Worm (Caenorhabditis elegans) whole organism, L2 larva: ENCODE data around the gene T06E6.15.

Experiments used
- C34F6.9 ChIP-seq: fragments of 150-350 bp; optimal IDR thresholded peaks from 2 replicates; lab custom pipeline; 2014; ENCODE audit warnings: missing biosample characterization, missing genetic modification characterization
- Y55F3AM.14 ChIP-seq: fragments of 200-800 bp; sonication (Bioruptor generic); optimal IDR thresholded peaks from 2 replicates; lab custom pipeline; 2018; ENCODE audit warnings: mild to moderate bottlenecking, missing genetic modification characterization, missing compliant biosample characterization
- ZK546.5 ChIP-seq: sonication (generic microtip); optimal IDR thresholded peaks from 2 replicates; lab custom pipeline; 2017; ENCODE audit warnings: missing biosample characterization, missing genetic modification characterization
- alr-1 ChIP-seq: fragments of 150-350 bp; optimal IDR thresholded peaks from 2 replicates; lab custom pipeline; 2014; ENCODE audit warnings: missing biosample characterization, missing genetic modification characterization
- aly-2 ChIP-seq: fragments of 150-350 bp; optimal IDR thresholded peaks from 2 replicates; lab custom pipeline; 2014; ENCODE audit warnings: missing biosample characterization, missing genetic modification characterization
- ama-1 ChIP-seq: fragments of 150-350 bp; optimal IDR thresholded peaks from 2 replicates; lab custom pipeline; 2018; ENCODE audit warnings: inconsistent platforms
- ceh-16 ChIP-seq: fragments of 150-350 bp; optimal IDR thresholded peaks from 2 replicates; lab custom pipeline; 2014; ENCODE audit warnings: missing biosample characterization, missing genetic modification characterization
- ceh-82 ChIP-seq: fragments of 150-350 bp; optimal IDR thresholded peaks from 2 replicates; lab custom pipeline; 2014; ENCODE audit warnings: missing biosample characterization, missing genetic modification characterization
- egl-27 ChIP-seq: sonication (generic microtip); optimal IDR thresholded peaks from 3 replicates; lab custom pipeline; 2017; ENCODE audit warnings: missing biosample characterization, missing genetic modification reagents, missing genetic modification characterization
- elt-1 ChIP-seq: fragments of 150-350 bp; optimal IDR thresholded peaks from 2 replicates; lab custom pipeline; 2014; ENCODE audit warnings: missing biosample characterization, missing genetic modification characterization
- fos-1 ChIP-seq: fragments of 150-350 bp; optimal IDR thresholded peaks from 2 replicates; lab custom pipeline; 2014; ENCODE audit warnings: missing biosample characterization, missing genetic modification characterization
- lin-11 ChIP-seq: fragments of 150-350 bp; sonication (generic microtip); optimal IDR thresholded peaks from 2 replicates; lab custom pipeline; 2014; ENCODE audit warnings: missing biosample characterization, missing genetic modification characterization, inconsistent platforms, mixed read lengths
- lin-39 ChIP-seq: fragments of 150-350 bp; optimal IDR thresholded peaks from 2 replicates; lab custom pipeline; 2014; ENCODE audit warnings: missing biosample characterization, missing genetic modification reagents, missing genetic modification characterization
- lsy-2 ChIP-seq, 2 experiments: fragments of 150-350 bp in 1 of 2; sonication (generic microtip) in 1 of 2; optimal IDR thresholded peaks; 2 replicates each; lab custom pipeline; 2014 to 2017; ENCODE audit warnings: missing biosample characterization in 2 of 2, missing genetic modification characterization in 2 of 2
- mbf-1 ChIP-seq: sonication (generic microtip); optimal IDR thresholded peaks from 2 replicates; lab custom pipeline; 2017; ENCODE audit warnings: missing biosample characterization, missing genetic modification characterization
- nhr-10 ChIP-seq: sonication (generic microtip); optimal IDR thresholded peaks from 2 replicates; lab custom pipeline; 2017; ENCODE audit warnings: missing biosample characterization, missing genetic modification characterization
- nhr-12 ChIP-seq: fragments of 150-350 bp; optimal IDR thresholded peaks from 2 replicates; lab custom pipeline; 2014; ENCODE audit warnings: missing biosample characterization, missing genetic modification characterization
- nhr-129 ChIP-seq: fragments of 150-350 bp; optimal IDR thresholded peaks from 2 replicates; lab custom pipeline; 2014; ENCODE audit warnings: missing biosample characterization, missing genetic modification characterization
- nhr-21 ChIP-seq: fragments of 150-350 bp; optimal IDR thresholded peaks from 2 replicates; lab custom pipeline; 2014; ENCODE audit warnings: missing biosample characterization, missing genetic modification characterization
- nhr-23 ChIP-seq: fragments of 150-350 bp; optimal IDR thresholded peaks from 2 replicates; lab custom pipeline; 2014; ENCODE audit warnings: missing biosample characterization, missing genetic modification reagents, missing genetic modification characterization
- nhr-6 ChIP-seq: fragments of 150-350 bp; optimal IDR thresholded peaks from 2 replicates; lab custom pipeline; 2014; ENCODE audit warnings: missing biosample characterization, missing genetic modification characterization
- peb-1 ChIP-seq: fragments of 150-350 bp; optimal IDR thresholded peaks from 2 replicates; lab custom pipeline; 2014; ENCODE audit warnings: missing biosample characterization, missing genetic modification characterization
- sem-4 ChIP-seq: fragments of 150-350 bp; optimal IDR thresholded peaks from 2 replicates; lab custom pipeline; 2014; ENCODE audit warnings: missing biosample characterization, missing genetic modification reagents, missing genetic modification characterization
- skn-1 ChIP-seq: sonication (generic microtip); optimal IDR thresholded peaks from 2 replicates; lab custom pipeline; 2017; ENCODE audit warnings: missing biosample characterization, missing genetic modification characterization
- sma-3 ChIP-seq: sonication (generic microtip); optimal IDR thresholded peaks from 2 replicates; lab custom pipeline; 2016; ENCODE audit warnings: missing genetic modification reagents, missing genetic modification characterization, missing compliant biosample characterization
- sma-9 ChIP-seq, 2 experiments: fragments of 150-350 bp in 1 of 2; sonication (generic microtip) in 1 of 2; optimal IDR thresholded peaks; 2 replicates each; lab custom pipeline; 2014 to 2016; ENCODE audit warnings: missing genetic modification characterization in 2 of 2, mild to moderate bottlenecking in 1 of 2, missing biosample characterization in 1 of 2, missing compliant biosample characterization in 1 of 2, missing genetic modification reagents in 1 of 2, moderate library complexity in 1 of 2
- unc-39 ChIP-seq: fragments of 150-350 bp; optimal IDR thresholded peaks from 2 replicates; lab custom pipeline; 2014; ENCODE audit warnings: missing biosample characterization, missing genetic modification characterization
- unc-62 ChIP-seq: fragments of 150-350 bp; optimal IDR thresholded peaks from 2 replicates; lab custom pipeline; 2014; ENCODE audit warnings: missing biosample characterization, missing genetic modification reagents, missing genetic modification characterization
- zag-1 ChIP-seq: fragments of 150-350 bp; optimal IDR thresholded peaks from 2 replicates; lab custom pipeline; 2014; ENCODE audit warnings: missing biosample characterization, missing genetic modification characterization
- ztf-4 ChIP-seq: fragments of 150-350 bp; optimal IDR thresholded peaks from 2 replicates; lab custom pipeline; 2014; ENCODE audit warnings: missing biosample characterization, missing genetic modification characterization

Gene T06E6.15

ce11 chrV:15431322-15432052 is 31.9 kb upstream of the T06E6.15 start:
- TF ChIP-seq unc-39 (tag; lab: Kevin White, UChicago): peak; percentile 70
- no peak for TF ChIP-seq mbf-1
- TF ChIP-seq, all 48 proteins: peak for 1

ce11 chrV:15426944-15427343 is 27.4 kb upstream of the T06E6.15 start, which contains the start of gene fbxa-209:
TSS of gene fbxa-209 (minus strand) at chrV:15427044.
- TF ChIP-seq unc-62 (GFP tag; lab: Kevin White, UChicago) (no peak), zag-1 (tag; lab: Kevin White, UChicago) (no peak), mbf-1 (no peak), nhr-23 (tag; lab: Kevin White, UChicago) (no peak), C34F6.9 (no peak), unc-39 (tag; lab: Kevin White, UChicago) (no peak), peb-1 (tag; lab: Kevin White, UChicago) (no peak), nhr-21 (tag; lab: Kevin White, UChicago) (no peak), ZK546.5 (tag; lab: Kevin White, UChicago) (no peak), ama-1 (lab: Kevin White, UChicago) (no peak), nhr-6 (tag; lab: Kevin White, UChicago) (no peak), aly-2 (no peak), ztf-4 (tag; lab: Kevin White, UChicago) (no peak), lin-39 (no peak), egl-27 (tag; lab: Kevin White, UChicago) (no peak), nhr-12 (tag; lab: Kevin White, UChicago) (no peak), sma-3 (GFP tag; lab: Kevin White, UChicago) (no peak), lsy-2 (tag; optimal IDR thresholded peaks at IDR 0.05; lab: Kevin White, UChicago) (no peak), Y55F3AM.14 (GFP tag; lab: Kevin White, UChicago) (no peak)

- no peak for TF ChIP-seq alr-1 (tag; lab: Kevin White, UChicago)
- TF ChIP-seq fos-1 (tag; lab: Kevin White, UChicago): peak; percentile 48
These were observed 25.9 kb upstream of the T06E6.15 start, which contains the start of gene Y36E3A.2 for ce11 chrV:15425368-15426091. TSS of gene Y36E3A.2 (plus strand) at chrV:15426041.

ce11 chrV:15423601-15424000 is 24.0 kb upstream of the T06E6.15 start, which contains the start of gene fbxa-104:
TSS of gene fbxa-104 (minus strand) at chrV:15423683.
- TF ChIP-seq sma-3 (GFP tag; lab: Kevin White, UChicago): no peak
- no peak for TF ChIP-seq peb-1 (tag; lab: Kevin White, UChicago)
- no peak for TF ChIP-seq lin-11 (tag; lab: Kevin White, UChicago)
- TF ChIP-seq, all 48 proteins: peak for 0

- TF ChIP-seq ceh-82 (no peak), egl-27 (tag; lab: Kevin White, UChicago) (no peak)
- TF ChIP-seq, all 48 proteins: peak for 0
These were observed 18.2 kb upstream of the T06E6.15 start, which contains the start of gene T06E6.10 for ce11 chrV:15417822-15418221. TSS of gene T06E6.10 (plus strand) at chrV:15418122.

- TF ChIP-seq ceh-16 (tag; lab: Kevin White, UChicago): no peak
- TF ChIP-seq nhr-12 (tag; lab: Kevin White, UChicago): no peak
- no peak for TF ChIP-seq elt-1 (tag; lab: Kevin White, UChicago)
- no peak for TF ChIP-seq skn-1 (tag; lab: Kevin White, UChicago)
- no peak for TF ChIP-seq sem-4 (tag; lab: Kevin White, UChicago)
- TF ChIP-seq lin-39: no peak
- TF ChIP-seq ztf-4 (tag; lab: Kevin White, UChicago): no peak
- no peak for TF ChIP-seq unc-39 (tag; lab: Kevin White, UChicago)
- no peak for TF ChIP-seq ama-1 (lab: Kevin White, UChicago)
- no peak for TF ChIP-seq sma-9 (GFP tag; optimal IDR thresholded peaks at IDR 0.05; lab: Kevin White, UChicago)
- no peak for TF ChIP-seq sma-9 (tag; optimal IDR thresholded peaks at IDR 0.05; lab: Kevin White, UChicago)
- TF ChIP-seq nhr-10 (tag; lab: Kevin White, UChicago): no peak
- TF ChIP-seq nhr-129 (tag; lab: Kevin White, UChicago): no peak
These were observed 16.4 kb upstream of the T06E6.15 start, which contains the start of gene srh-265 for ce11 chrV:15415951-15416350. TSS of gene srh-265 (plus strand) at chrV:15416251.
